Fruit fly (Drosophila melanogaster) whole organism, embryonic: Measurements from ENCODE around the gene dmrt93B.

Experiments used
- Ada2b ChIP-seq: fragments of 200-800 bp; sonication (Bioruptor generic); IDR thresholded peaks from 2 replicates; pipeline ENCODE4 v1.3.6; 2022; ENCODE audit warnings: missing biosample characterization, missing genetic modification characterization
- Asciz ChIP-seq: fragments of 200-800 bp; sonication (Bioruptor generic); optimal IDR thresholded peaks from 2 replicates; lab custom pipeline; 2017; ENCODE audit warnings: missing biosample characterization, mild to moderate bottlenecking, missing genetic modification characterization, missing genetic modification reagents
- Atf6 ChIP-seq: fragments of 200-800 bp; sonication (Bioruptor generic); IDR thresholded peaks from 2 replicates; pipeline ENCODE4 v1.3.6; 2022; ENCODE audit warnings: missing biosample characterization, missing genetic modification characterization
- Bteb2 ChIP-seq: fragments of 200-800 bp; sonication (Bioruptor generic); optimal IDR thresholded peaks from 2 replicates; lab custom pipeline; 2016; ENCODE audit warnings: missing biosample characterization, missing genetic modification characterization
- CG10321 ChIP-seq: fragments of 200-800 bp; sonication (Bioruptor generic); IDR thresholded peaks from 2 replicates; pipeline ENCODE4 v1.3.6; 2022; ENCODE audit warnings: missing biosample characterization, missing genetic modification characterization
- CG12071 ChIP-seq: fragments of 200-800 bp; sonication (Bioruptor generic); optimal IDR thresholded peaks from 3 replicates; lab custom pipeline; 2018; ENCODE audit warnings: missing biosample characterization, mild to moderate bottlenecking, missing genetic modification characterization
- CG12104 ChIP-seq: fragments of 200-800 bp; sonication (Bioruptor generic); optimal IDR thresholded peaks from 3 replicates; lab custom pipeline; 2016; ENCODE audit warnings: missing biosample characterization, missing genetic modification characterization
- CG12236 ChIP-seq: fragments of 200-800 bp; sonication (Bioruptor generic); optimal IDR thresholded peaks from 2 replicates; lab custom pipeline; 2016; ENCODE audit warnings: missing biosample characterization, missing genetic modification characterization
- CG12769 ChIP-seq: fragments of 200-800 bp; sonication (Bioruptor generic); optimal IDR thresholded peaks from 2 replicates; lab custom pipeline; 2019; ENCODE audit warnings: missing biosample characterization, mild to moderate bottlenecking, missing genetic modification characterization, moderate library complexity
- CG13624 ChIP-seq: fragments of 200-800 bp; sonication (Bioruptor generic); optimal IDR thresholded peaks from 2 replicates; lab custom pipeline; 2016; ENCODE audit warnings: missing biosample characterization, missing genetic modification characterization
- CG15011 ChIP-seq: fragments of 200-800 bp; sonication (Bioruptor generic); optimal IDR thresholded peaks from 3 replicates; lab custom pipeline; 2018; ENCODE audit warnings: missing biosample characterization, mild to moderate bottlenecking, missing genetic modification characterization
- CG15479 ChIP-seq: fragments of 200-800 bp; sonication (Bioruptor generic); optimal IDR thresholded peaks from 3 replicates; lab custom pipeline; 2019; ENCODE audit warnings: missing biosample characterization, mild to moderate bottlenecking, missing genetic modification characterization, moderate library complexity
- CG1647 ChIP-seq: fragments of 200-800 bp; sonication (Bioruptor generic); optimal IDR thresholded peaks from 3 replicates; lab custom pipeline; 2016; ENCODE audit warnings: missing biosample characterization, missing genetic modification characterization
- CG3065 ChIP-seq: fragments of 200-800 bp; sonication (Bioruptor generic); optimal IDR thresholded peaks from 2 replicates; lab custom pipeline; 2016; ENCODE audit warnings: missing biosample characterization, missing genetic modification characterization
- CG31441 ChIP-seq: fragments of 200-800 bp; sonication (Bioruptor generic); IDR thresholded peaks from 2 replicates; pipeline ENCODE4 v1.3.6; 2022; ENCODE audit warnings: missing biosample characterization, missing genetic modification characterization
- CG3407 ChIP-seq: fragments of 200-800 bp; sonication (Bioruptor generic); optimal IDR thresholded peaks from 2 replicates; lab custom pipeline; 2018; ENCODE audit warnings: missing biosample characterization, mild to moderate bottlenecking, missing genetic modification characterization
- CG4328 ChIP-seq: fragments of 200-800 bp; sonication (Bioruptor generic); optimal IDR thresholded peaks from 3 replicates; lab custom pipeline; 2017; ENCODE audit warnings: missing biosample characterization, missing genetic modification reagents, missing genetic modification characterization
- CG4854 ChIP-seq: fragments of 200-800 bp; sonication (Bioruptor generic); optimal IDR thresholded peaks from 2 replicates; lab custom pipeline; 2016; ENCODE audit warnings: missing biosample characterization, missing genetic modification characterization, inconsistent platforms
- CG6813 ChIP-seq: fragments of 200-800 bp; sonication (Bioruptor generic); optimal IDR thresholded peaks from 2 replicates; lab custom pipeline; 2017; ENCODE audit warnings: missing biosample characterization, missing genetic modification characterization, mild to moderate bottlenecking, moderate library complexity, missing genetic modification reagents
- CG7556 ChIP-seq: fragments of 200-800 bp; sonication (Bioruptor generic); optimal IDR thresholded peaks from 2 replicates; lab custom pipeline; 2017; ENCODE audit warnings: missing biosample characterization, mild to moderate bottlenecking, missing genetic modification characterization
- CG7786 ChIP-seq: fragments of 200-800 bp; sonication (Bioruptor generic); optimal IDR thresholded peaks from 2 replicates; lab custom pipeline; 2016; ENCODE audit warnings: missing biosample characterization, missing genetic modification characterization
- CG7963 ChIP-seq: fragments of 200-800 bp; sonication (Bioruptor generic); IDR thresholded peaks from 3 replicates; pipeline ENCODE4 v1.3.6; 2022; ENCODE audit warnings: missing biosample characterization, missing genetic modification characterization; ENCODE audit not compliant: partially characterized antibody
- CG8478 ChIP-seq: fragments of >200 bp; optimal IDR thresholded peaks from 2 replicates; lab custom pipeline; 2018
- CG9437 ChIP-seq: fragments of 200-800 bp; sonication (Bioruptor generic); optimal IDR thresholded peaks from 2 replicates; lab custom pipeline; 2018; ENCODE audit warnings: missing biosample characterization, mild to moderate bottlenecking, missing genetic modification characterization
- Camta ChIP-seq: fragments of 200-800 bp; sonication (Bioruptor generic); optimal IDR thresholded peaks from 2 replicates; lab custom pipeline; 2016; ENCODE audit warnings: missing biosample characterization, missing genetic modification characterization
- CoRest ChIP-seq: fragments of 200-800 bp; sonication (Bioruptor generic); optimal IDR thresholded peaks from 3 replicates; lab custom pipeline; 2018; ENCODE audit warnings: missing biosample characterization, mild to moderate bottlenecking, missing genetic modification characterization, moderate library complexity
- Dad ChIP-seq: fragments of 200-800 bp; sonication (Bioruptor generic); optimal IDR thresholded peaks from 3 replicates; lab custom pipeline; 2016; ENCODE audit warnings: missing biosample characterization, missing genetic modification characterization
- Gsc ChIP-seq: fragments of 200-800 bp; sonication (Bioruptor generic); IDR thresholded peaks from 2 replicates; pipeline ENCODE4 v1.3.6; 2022; ENCODE audit warnings: missing biosample characterization, missing genetic modification characterization
- H2.0 ChIP-seq: fragments of 200-800 bp; sonication (Bioruptor generic); IDR thresholded peaks from 2 replicates; pipeline ENCODE4 v1.3.6; 2022; ENCODE audit warnings: missing biosample characterization, missing genetic modification characterization
- HLH4C ChIP-seq: fragments of 200-800 bp; sonication (Bioruptor generic); IDR thresholded peaks from 3 replicates; pipeline ENCODE4 v1.3.6; 2022; ENCODE audit warnings: missing biosample characterization, missing genetic modification characterization; ENCODE audit not compliant: partially characterized antibody
- MTF-1 ChIP-seq: fragments of 200-800 bp; sonication (Bioruptor generic); optimal IDR thresholded peaks from 2 replicates; lab custom pipeline; 2018; ENCODE audit warnings: missing biosample characterization, mild to moderate bottlenecking, missing genetic modification characterization, borderline replicate concordance
- Med ChIP-seq: fragments of 200-800 bp; sonication (Bioruptor generic); peaks from one replicate; lab custom pipeline; 2016; ENCODE audit warnings: missing biosample characterization, missing genetic modification characterization, mild to moderate bottlenecking, inconsistent platforms, moderate library complexity
- NC2α ChIP-seq: fragments of 200-800 bp; sonication (Bioruptor generic); optimal IDR thresholded peaks from 2 replicates; lab custom pipeline; 2016; ENCODE audit warnings: missing biosample characterization, missing genetic modification characterization
- Xbp1 ChIP-seq: fragments of 200-800 bp; sonication (Bioruptor generic); optimal IDR thresholded peaks from 3 replicates; lab custom pipeline; 2016; ENCODE audit warnings: missing biosample characterization, mild to moderate bottlenecking, missing genetic modification characterization
- abd-A ChIP-seq: fragments of 200-800 bp; sonication (Bioruptor generic); optimal IDR thresholded peaks from 3 replicates; lab custom pipeline; 2019; ENCODE audit warnings: missing biosample characterization, mild to moderate bottlenecking, missing genetic modification characterization, moderate library complexity
- emc ChIP-seq: fragments of 200-800 bp; sonication (Bioruptor generic); optimal IDR thresholded peaks from 2 replicates; lab custom pipeline; 2016; ENCODE audit warnings: missing biosample characterization, missing genetic modification characterization
- eyg ChIP-seq: fragments of 200-800 bp; sonication (Bioruptor generic); optimal IDR thresholded peaks from 3 replicates; lab custom pipeline; 2016; ENCODE audit warnings: missing biosample characterization, missing genetic modification characterization
- grn ChIP-seq: fragments of 200-800 bp; sonication (Bioruptor generic); optimal IDR thresholded peaks from 3 replicates; lab custom pipeline; 2017; ENCODE audit warnings: missing biosample characterization, missing genetic modification characterization
- gsb-n ChIP-seq: fragments of 200-800 bp; sonication (Bioruptor generic); optimal IDR thresholded peaks from 3 replicates; lab custom pipeline; 2018; ENCODE audit warnings: missing biosample characterization, mild to moderate bottlenecking, missing genetic modification characterization
- h ChIP-seq: fragments of >200 bp; optimal IDR thresholded peaks from 2 replicates; lab custom pipeline; 2017
- hkb ChIP-seq, 2 experiments: fragments of 200-800 bp in 1 of 2; fragments of >200 bp in 1 of 2; sonication (Bioruptor generic) in 1 of 2; IDR thresholded peaks in 1 of 2; optimal IDR thresholded peaks in 1 of 2; 2 replicates each; pipeline versions ENCODE4 v1.3.6 to Lab custom; 2017 to 2022; ENCODE audit warnings: missing biosample characterization in 1 of 2, missing genetic modification characterization in 1 of 2
- kah ChIP-seq: fragments of 200-800 bp; sonication (Bioruptor generic); optimal IDR thresholded peaks from 2 replicates; lab custom pipeline; 2018; ENCODE audit warnings: missing biosample characterization, mild to moderate bottlenecking, missing genetic modification characterization
- kay ChIP-seq: fragments of 200-800 bp; sonication (Bioruptor generic); optimal IDR thresholded peaks from 2 replicates; lab custom pipeline; 2016; ENCODE audit warnings: missing biosample characterization, missing genetic modification characterization
- pfk ChIP-seq: fragments of 200-800 bp; sonication (Bioruptor generic); optimal IDR thresholded peaks from 2 replicates; lab custom pipeline; 2018; ENCODE audit warnings: missing biosample characterization, mild to moderate bottlenecking, missing genetic modification characterization, moderate library complexity
- pita ChIP-seq: fragments of 200-800 bp; sonication (Bioruptor generic); optimal IDR thresholded peaks from 2 replicates; lab custom pipeline; 2017; ENCODE audit warnings: missing biosample characterization, mild to moderate bottlenecking, missing genetic modification characterization
- pnt ChIP-seq: fragments of 200-800 bp; sonication (Bioruptor generic); optimal IDR thresholded peaks from 3 replicates; lab custom pipeline; 2016; ENCODE audit warnings: missing biosample characterization, missing genetic modification characterization
- sd ChIP-seq: fragments of 200-800 bp; sonication (Bioruptor generic); optimal IDR thresholded peaks from 3 replicates; lab custom pipeline; 2018; ENCODE audit warnings: missing biosample characterization, mild to moderate bottlenecking, missing genetic modification characterization, moderate library complexity
- sug ChIP-seq: fragments of 200-800 bp; optimal IDR thresholded peaks from 2 replicates; lab custom pipeline; 2019; ENCODE audit warnings: missing biosample characterization, mild to moderate bottlenecking, missing genetic modification characterization, moderate library complexity
- unc-4 ChIP-seq: fragments of 200-800 bp; sonication (Bioruptor generic); IDR thresholded peaks from 2 replicates; pipeline ENCODE4 v1.3.6; 2022; ENCODE audit warnings: missing biosample characterization, missing genetic modification characterization; ENCODE audit not compliant: partially characterized antibody

Gene dmrt93B

DNA sequence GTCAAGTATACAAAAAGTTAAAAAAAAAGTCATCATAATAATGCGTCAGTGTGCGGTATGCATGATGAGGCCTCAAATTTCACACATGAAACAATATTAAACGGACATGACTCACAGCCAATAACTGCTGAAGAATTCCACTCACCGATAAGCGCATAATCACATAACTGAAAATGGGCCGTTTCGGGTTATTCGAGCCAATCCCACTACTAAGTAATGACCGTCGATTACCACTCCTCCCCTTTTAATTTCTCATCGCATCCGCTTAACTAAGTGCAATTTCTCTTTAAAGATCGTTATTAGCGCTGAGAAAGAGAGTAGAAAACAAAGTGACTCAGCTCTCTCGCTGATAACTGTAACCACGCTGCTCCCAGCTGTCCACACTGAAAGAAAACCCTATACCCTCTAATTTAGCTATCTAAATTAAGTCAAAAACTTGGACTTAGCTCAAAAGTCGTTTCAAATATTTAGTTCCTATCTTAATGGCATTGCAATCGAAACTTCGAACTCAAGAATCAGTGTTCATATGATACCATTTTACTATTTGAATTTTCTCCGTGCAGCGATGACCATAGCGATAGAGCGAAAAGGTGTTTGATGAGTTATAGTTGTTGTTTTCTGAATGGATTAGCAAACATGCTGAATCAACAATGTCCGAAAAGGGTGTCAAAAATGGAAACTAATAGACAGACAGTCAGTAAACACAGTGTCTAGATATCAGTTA, 39.1 kb downstream of the dmrt93B start (continued):
- TF ChIP-seq CG12769 (tag; lab: Kevin White, UChicago) (peak; percentile 94), Dad (peak; percentile 72), grn (GFP tag; lab: Kevin White, UChicago) (peak; percentile 89), Atf6 (GFP tag; lab: Robert Waterston, UW) (peak; percentile 89), CG13624 (peak; percentile 87), CG3065 (peak; percentile 78), unc-4 (GFP tag; lab: Robert Waterston, UW) (no peak), kay (GFP tag; lab: Kevin White, UChicago) (peak; percentile 82), hkb (optimal IDR thresholded peaks at IDR 0.05; lab: Kevin White, UChicago) (no peak), hkb (GFP tag; IDR thresholded peaks at IDR 0.05; lab: Robert Waterston, UW) (peak; percentile 94), sd (tag; lab: Kevin White, UChicago) (peak; percentile 81), eyg (GFP tag; lab: Kevin White, UChicago) (peak; percentile 86), pfk (GFP tag; lab: Kevin White, UChicago) (peak; percentile 44), CG12071 (GFP tag; lab: Kevin White, UChicago) (peak; percentile 54), MTF-1 (GFP tag; lab: Kevin White, UChicago) (peak; percentile 89), NC2α (peak; percentile 73), Med (peak; percentile 99), CG12104 (GFP tag; lab: Kevin White, UChicago) (peak; percentile 60), CG4854 (GFP tag; lab: Kevin White, UChicago) (peak; percentile 78), Bteb2 (peak; percentile 89), Gsc (GFP tag; lab: Robert Waterston, UW) (0 out of 2 replicates have a peak, but pooled peaks have one; percentile 24), Camta (GFP tag; lab: Kevin White, UChicago) (peak; percentile 83), CG4328 (GFP tag; lab: Kevin White, UChicago) (no peak), H2.0 (peak; percentile 83), Asciz (GFP tag; lab: Kevin White, UChicago) (peak; percentile 81), emc (no peak), CG6813 (GFP tag; lab: Kevin White, UChicago) (peak; percentile 91), gsb-n (peak; percentile 82), CG7963 (GFP tag; lab: Robert Waterston, UW) (no peak), CG1647 (GFP tag; lab: Kevin White, UChicago) (peak; percentile 92), CG15011 (GFP tag; lab: Kevin White, UChicago) (no peak), Ada2b (GFP tag; lab: Robert Waterston, UW) (peak; percentile 90), CG12236 (peak; percentile 88), abd-A (tag; lab: Kevin White, UChicago) (no peak), kah (peak; percentile 78), CG8478 (lab: Kevin White, UChicago) (no peak), pita (GFP tag; lab: Kevin White, UChicago) (no peak), CG7556 (GFP tag; lab: Kevin White, UChicago) (peak; percentile 85), HLH4C (GFP tag; lab: Robert Waterston, UW) (no peak), pnt (GFP tag; lab: Kevin White, UChicago) (peak; percentile 87), sug (tag; lab: Kevin White, UChicago) (peak; percentile 61), CG15479 (GFP tag; lab: Kevin White, UChicago) (no peak), CG9437 (GFP tag; lab: Kevin White, UChicago) (peak; percentile 76), CG7786 (GFP tag; lab: Kevin White, UChicago) (peak; percentile 91), CG31441 (GFP tag; lab: Robert Waterston, UW) (peak; percentile 87), Xbp1 (GFP tag; lab: Kevin White, UChicago) (peak; percentile 92), CG10321 (peak; percentile 52), CoRest (peak; percentile 87), CG3407 (GFP tag; lab: Kevin White, UChicago) (peak; percentile 90), h (lab: Kevin White, UChicago) (no peak)
